Worm (Caenorhabditis elegans) whole organism, young adult: ENCODE results near the gene hsp-17.

ENCODE experiments used
- B0019.2 ChIP-seq: fragments of 200-800 bp; sonication (Bioruptor generic); conservative IDR thresholded peaks from 2 replicates; pipeline ENCODE4 v1.3.6; 2022; ENCODE audit warnings: missing genetic modification reagents, missing genetic modification characterization, missing compliant biosample characterization
- B0035.1 ChIP-seq: sonication (generic microtip); optimal IDR thresholded peaks from 2 replicates; lab custom pipeline; 2016; ENCODE audit warnings: missing genetic modification characterization, mild to moderate bottlenecking, missing compliant biosample characterization, missing genotype, missing genetic modification reagents
- B0336.3 ChIP-seq: fragments of 200-800 bp; sonication (Bioruptor generic); IDR thresholded peaks from 2 replicates; pipeline ENCODE4 v1.3.6; 2022; ENCODE audit warnings: missing genetic modification characterization, missing compliant biosample characterization
- C17E4.6 ChIP-seq: fragments of 200-800 bp; sonication (Bioruptor generic); IDR thresholded peaks from 2 replicates; pipeline ENCODE4 v1.3.6; 2022; ENCODE audit warnings: missing genetic modification reagents, missing genetic modification characterization, missing compliant biosample characterization
- F10E7.11 ChIP-seq: sonication (generic microtip); optimal IDR thresholded peaks from 2 replicates; lab custom pipeline; 2017; ENCODE audit warnings: mild to moderate bottlenecking, missing genetic modification characterization, moderate library complexity, missing compliant biosample characterization
- F22D6.2 ChIP-seq: sonication (generic microtip); optimal IDR thresholded peaks from 2 replicates; lab custom pipeline; 2016; ENCODE audit warnings: mild to moderate bottlenecking, missing genetic modification characterization, missing compliant biosample characterization
- F49E8.2 ChIP-seq: sonication (generic microtip); optimal IDR thresholded peaks from 3 replicates; lab custom pipeline; 2017; ENCODE audit warnings: missing genetic modification characterization, mild to moderate bottlenecking, missing compliant biosample characterization, antibody characterized with exemption, moderate library complexity; ENCODE audit not compliant: insufficient read depth
- F55B11.4 ChIP-seq: sonication (generic microtip); optimal IDR thresholded peaks from 2 replicates; lab custom pipeline; 2016; ENCODE audit warnings: missing compliant biosample characterization, missing genetic modification characterization, borderline replicate concordance; ENCODE audit not compliant: insufficient read depth
- F57A8.1 ChIP-seq: fragments of 200-800 bp; sonication (Bioruptor generic); optimal IDR thresholded peaks from 2 replicates; lab custom pipeline; 2018; ENCODE audit warnings: mild to moderate bottlenecking, missing genetic modification characterization, moderate library complexity, missing compliant biosample characterization
- Y53F4B.3 ChIP-seq: fragments of 200-800 bp; sonication (Bioruptor generic); IDR thresholded peaks from 2 replicates; pipeline ENCODE4 v1.3.6; 2022; ENCODE audit warnings: missing genetic modification reagents, missing genetic modification characterization, missing compliant biosample characterization
- Y53G8AR.9 ChIP-seq: fragments of 200-800 bp; sonication (Bioruptor generic); conservative IDR thresholded peaks from 2 replicates; pipeline ENCODE4 v1.3.6; 2022; ENCODE audit warnings: missing genetic modification reagents, missing genetic modification characterization, missing compliant biosample characterization
- Y95B8A.8 ChIP-seq: fragments of 200-800 bp; sonication (Bioruptor generic); IDR thresholded peaks from 2 replicates; pipeline ENCODE4 v1.3.6; 2022; ENCODE audit warnings: missing genetic modification reagents, missing genetic modification characterization, missing compliant biosample characterization
- attf-6 ChIP-seq: fragments of 200-800 bp; sonication (Bioruptor generic); IDR thresholded peaks from 2 replicates; pipeline ENCODE4 v1.3.6; 2022; ENCODE audit warnings: missing genetic modification reagents, missing genetic modification characterization, missing compliant biosample characterization
- bed-1 ChIP-seq: fragments of 200-800 bp; sonication (Bioruptor generic); IDR thresholded peaks from 2 replicates; pipeline ENCODE4 v1.3.6; 2022; ENCODE audit warnings: missing genetic modification reagents, missing genetic modification characterization, missing compliant biosample characterization
- ccch-3 ChIP-seq: fragments of 200-800 bp; sonication (Bioruptor generic); optimal IDR thresholded peaks from 2 replicates; lab custom pipeline; 2018; ENCODE audit warnings: mild to moderate bottlenecking, missing genetic modification characterization, missing compliant biosample characterization
- cebp-2 ChIP-seq: fragments of 200-800 bp; sonication (Bioruptor generic); IDR thresholded peaks from 2 replicates; pipeline ENCODE4 v1.3.6; 2022; ENCODE audit warnings: missing genetic modification characterization, missing compliant biosample characterization
- ceh-40 ChIP-seq: fragments of 200-800 bp; sonication (Bioruptor generic); IDR thresholded peaks from 2 replicates; pipeline ENCODE4 v1.3.6; 2022; ENCODE audit warnings: missing genetic modification characterization, missing compliant biosample characterization
- chd-7 ChIP-seq: sonication (generic microtip); optimal IDR thresholded peaks from 2 replicates; lab custom pipeline; 2016; ENCODE audit warnings: mild to moderate bottlenecking, missing genetic modification characterization, moderate library complexity, missing compliant biosample characterization
- die-1 ChIP-seq: sonication (generic microtip); optimal IDR thresholded peaks from 2 replicates; lab custom pipeline; 2016; ENCODE audit warnings: missing genotype, mild to moderate bottlenecking, missing genetic modification characterization, missing compliant biosample characterization
- dox-1 ChIP-seq: fragments of 200-800 bp; sonication (Bioruptor generic); IDR thresholded peaks from 2 replicates; pipeline ENCODE4 v1.3.6; 2022; ENCODE audit warnings: missing genetic modification reagents, missing genetic modification characterization, missing compliant biosample characterization
- dpff-1 ChIP-seq: sonication (generic microtip); optimal IDR thresholded peaks from 2 replicates; lab custom pipeline; 2017; ENCODE audit warnings: mild to moderate bottlenecking, missing genetic modification characterization, missing compliant biosample characterization
- him-1 ChIP-seq: sonication (generic microtip); optimal IDR thresholded peaks from 2 replicates; lab custom pipeline; 2016; ENCODE audit warnings: missing genotype, missing genetic modification reagents, missing genetic modification characterization, missing compliant biosample characterization
- hlh-12 ChIP-seq: sonication (generic microtip); optimal IDR thresholded peaks from 2 replicates; lab custom pipeline; 2016; ENCODE audit warnings: missing genetic modification characterization, missing compliant biosample characterization
- let-526 ChIP-seq: fragments of 200-800 bp; sonication (Bioruptor generic); IDR thresholded peaks from 2 replicates; pipeline ENCODE4 v1.3.6; 2022; ENCODE audit warnings: missing genetic modification reagents, missing genetic modification characterization, missing compliant biosample characterization
- lir-1 ChIP-seq: fragments of 200-800 bp; sonication (Bioruptor generic); conservative IDR thresholded peaks from 2 replicates; pipeline ENCODE4 v1.3.6; 2022; ENCODE audit warnings: missing genetic modification reagents, missing genetic modification characterization, missing compliant biosample characterization
- lsl-1 ChIP-seq: fragments of 200-800 bp; sonication (Bioruptor generic); optimal IDR thresholded peaks from 2 replicates; lab custom pipeline; 2018; ENCODE audit warnings: mild to moderate bottlenecking, missing genetic modification characterization, moderate library complexity, missing compliant biosample characterization
- madf-6 ChIP-seq: fragments of 200-800 bp; sonication (Bioruptor generic); IDR thresholded peaks from 2 replicates; pipeline ENCODE4 v1.3.6; 2022; ENCODE audit warnings: missing genetic modification reagents, missing genetic modification characterization, missing compliant biosample characterization
- madf-8 ChIP-seq: fragments of 200-800 bp; sonication (Bioruptor generic); conservative IDR thresholded peaks from 2 replicates; pipeline ENCODE4 v1.3.6; 2022; ENCODE audit warnings: missing genetic modification reagents, missing genetic modification characterization, missing compliant biosample characterization
- nhr-27 ChIP-seq: fragments of 200-800 bp; sonication (Bioruptor generic); optimal IDR thresholded peaks from 2 replicates; lab custom pipeline; 2018; ENCODE audit warnings: mild to moderate bottlenecking, missing genetic modification characterization, moderate library complexity, missing compliant biosample characterization
- pbrm-1 ChIP-seq: fragments of 200-800 bp; sonication (Bioruptor generic); IDR thresholded peaks from 2 replicates; pipeline ENCODE4 v1.3.6; 2022; ENCODE audit warnings: missing genetic modification reagents, missing genetic modification characterization, missing compliant biosample characterization
- rcor-1 ChIP-seq: fragments of 200-800 bp; sonication (Bioruptor generic); IDR thresholded peaks from 2 replicates; pipeline ENCODE4 v1.3.6; 2022; ENCODE audit warnings: missing genetic modification reagents, missing genetic modification characterization, missing compliant biosample characterization
- rec-8 ChIP-seq, 2 experiments: sonication (generic microtip); optimal IDR thresholded peaks; 2 replicates each; lab custom pipeline; 2016; ENCODE audit warnings: mild to moderate bottlenecking in 2 of 2, missing genetic modification characterization in 2 of 2, missing genetic modification reagents in 2 of 2, missing genotype in 2 of 2, missing biosample characterization in 1 of 2, missing compliant biosample characterization in 1 of 2, moderate library complexity in 1 of 2
- repo-1 ChIP-seq: sonication (generic microtip); optimal IDR thresholded peaks from 2 replicates; lab custom pipeline; 2017; ENCODE audit warnings: mild to moderate bottlenecking, missing genetic modification characterization, missing compliant biosample characterization
- sdz-38 ChIP-seq: sonication (generic microtip); optimal IDR thresholded peaks from 2 replicates; lab custom pipeline; 2016; ENCODE audit warnings: missing genotype, missing genetic modification characterization, missing compliant biosample characterization
- sea-2 ChIP-seq: fragments of 200-800 bp; sonication (Bioruptor generic); IDR thresholded peaks from 2 replicates; pipeline ENCODE4 v1.3.6; 2022; ENCODE audit warnings: missing genetic modification characterization, missing compliant biosample characterization
- snpc-3.4 ChIP-seq: sonication (generic microtip); optimal IDR thresholded peaks from 2 replicates; lab custom pipeline; 2017; ENCODE audit warnings: missing genetic modification characterization, mild to moderate bottlenecking, missing compliant biosample characterization, antibody characterized with exemption, moderate library complexity, missing genotype, missing genetic modification reagents
- tbx-9 ChIP-seq: sonication (generic microtip); optimal IDR thresholded peaks from 2 replicates; lab custom pipeline; 2016; ENCODE audit warnings: borderline replicate concordance, missing genetic modification characterization, inconsistent platforms, missing compliant biosample characterization
- zfh-2 ChIP-seq: fragments of 200-800 bp; sonication (Bioruptor generic); conservative IDR thresholded peaks from 2 replicates; pipeline ENCODE4 v1.3.6; 2022; ENCODE audit warnings: missing genetic modification reagents, missing genetic modification characterization, missing compliant biosample characterization
- ztf-26 ChIP-seq: sonication (generic microtip); optimal IDR thresholded peaks from 2 replicates; lab custom pipeline; 2017; ENCODE audit warnings: missing genetic modification characterization, missing compliant biosample characterization
- ztf-28 ChIP-seq: fragments of 200-800 bp; sonication (Bioruptor generic); IDR thresholded peaks from 2 replicates; pipeline ENCODE4 v1.3.6; 2022; ENCODE audit warnings: missing genetic modification reagents, missing genetic modification characterization, missing compliant biosample characterization

Gene hsp-17

DNA sequence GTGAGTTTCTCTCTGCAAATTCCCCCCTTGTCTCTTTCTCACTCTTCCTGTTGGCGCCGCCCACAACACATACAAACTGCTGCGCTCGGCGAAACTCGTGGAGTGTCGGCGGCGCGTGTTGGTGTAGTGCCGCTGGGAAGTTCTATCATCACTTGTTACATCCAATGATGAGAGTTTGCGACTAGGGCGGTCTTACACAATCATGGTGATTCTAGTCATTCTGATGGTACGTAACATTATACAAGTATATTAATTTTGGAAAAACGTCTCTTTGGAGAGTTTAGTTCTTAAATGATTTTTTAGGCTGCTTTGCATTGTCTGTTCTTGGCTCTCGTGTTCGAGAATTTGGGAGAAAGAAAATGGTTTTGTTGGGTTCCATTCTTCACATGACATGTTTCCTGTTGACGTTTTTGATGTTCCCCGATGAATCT is 36.8 kb downstream of the hsp-17 start (continued):
- peak; percentile 15 for TF ChIP-seq B0035.1 (tag; lab: Kevin White, UChicago)
- no peak for TF ChIP-seq bed-1 (GFP tag; lab: Robert Waterston, UW)
- TF ChIP-seq cebp-2 (GFP tag; lab: Robert Waterston, UW) = 0 out of 2 replicates have a peak, but pooled peaks have one; percentile 32
- no peak for TF ChIP-seq Y95B8A.8 (GFP tag; lab: Robert Waterston, UW)
- TF ChIP-seq sdz-38 (tag; lab: Kevin White, UChicago) = peak; percentile 54
- no peak for TF ChIP-seq ztf-26
- TF ChIP-seq dox-1 = peak; percentile 96
- peak; percentile 99 for TF ChIP-seq snpc-3.4 (tag; lab: Kevin White, UChicago)
- 0 out of 2 replicates have a peak, but pooled peaks have one; percentile 12 for TF ChIP-seq let-526 (GFP tag; lab: Robert Waterston, UW)
- no peak for TF ChIP-seq hlh-12 (tag; lab: Kevin White, UChicago)
- peak; percentile 96 for TF ChIP-seq F49E8.2 (tag; lab: Kevin White, UChicago)
- no peak for TF ChIP-seq zfh-2 (GFP tag; lab: Robert Waterston, UW)
- TF ChIP-seq B0336.3 (GFP tag; lab: Robert Waterston, UW) = peak; percentile 96
- TF ChIP-seq sea-2 = no peak
- peak; percentile 85 for TF ChIP-seq repo-1 (tag; lab: Kevin White, UChicago)
- 0 out of 2 replicates have a peak, but pooled peaks have one; percentile 56 for TF ChIP-seq ztf-28 (GFP tag; lab: Robert Waterston, UW)
- peak; percentile 27 for TF ChIP-seq F22D6.2 (tag; lab: Kevin White, UChicago)
- peak in 1 of 2 experiments; percentile 78 for TF ChIP-seq rec-8 (tag; optimal IDR thresholded peaks at IDR 0.05; lab: Kevin White, UChicago)
- peak; percentile 99 for TF ChIP-seq him-1 (tag; lab: Kevin White, UChicago)
- TF ChIP-seq madf-6 (GFP tag; lab: Robert Waterston, UW) = peak; percentile 93
- TF ChIP-seq tbx-9 (tag; lab: Kevin White, UChicago) = no peak
- peak; percentile 55 for TF ChIP-seq die-1 (tag; lab: Kevin White, UChicago)
- TF ChIP-seq ceh-40 (GFP tag; lab: Robert Waterston, UW) = no peak
- peak; percentile 95 for TF ChIP-seq rcor-1 (GFP tag; lab: Robert Waterston, UW)
- TF ChIP-seq chd-7 (tag; lab: Kevin White, UChicago) = peak; percentile 78
- TF ChIP-seq ccch-3 (GFP tag; lab: Kevin White, UChicago) = no peak
- TF ChIP-seq lsl-1 = peak; percentile 81
- TF ChIP-seq F10E7.11 = peak; percentile 55
- TF ChIP-seq lir-1 (GFP tag; lab: Robert Waterston, UW) = 0 out of 2 replicates have a peak, but pooled peaks have one; percentile 10
- TF ChIP-seq pbrm-1 (GFP tag; lab: Robert Waterston, UW) = peak; percentile 99
- TF ChIP-seq B0019.2 (GFP tag; lab: Robert Waterston, UW) = 0 out of 2 replicates have a peak, but pooled peaks have one; percentile 49

DNA sequence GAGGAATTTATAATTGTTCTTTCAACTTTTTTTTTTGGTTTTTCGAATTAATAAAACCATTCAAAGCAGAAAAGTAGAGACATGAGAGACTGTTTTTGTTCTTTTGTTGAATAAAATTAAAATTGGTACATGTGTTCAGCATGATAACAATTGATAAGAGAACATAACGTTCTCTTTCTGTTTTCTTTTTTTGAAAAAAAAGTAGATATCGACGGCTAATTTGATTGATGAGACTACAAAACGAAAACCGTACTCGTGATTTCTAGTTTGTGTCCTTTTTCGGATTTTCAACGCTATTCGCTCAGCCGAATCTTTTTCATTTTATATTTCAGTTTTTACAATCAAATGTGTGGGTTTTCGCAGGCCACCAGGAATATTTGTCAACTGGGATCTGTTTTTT is 40.3 kb downstream of the hsp-17 start, which contains the start of gene C08D8.1:
Gene C08D8.1 (plus strand): TSS at position 324 of the 400 bp plus-strand sequence.
- TF ChIP-seq Y53F4B.3 (GFP tag; lab: Robert Waterston, UW) (no peak), F57A8.1 (GFP tag; lab: Kevin White, UChicago) (no peak), hlh-12 (tag; lab: Kevin White, UChicago) (no peak), rec-8 (tag; optimal IDR thresholded peaks at IDR 0.05; lab: Kevin White, UChicago) (no peak), dpff-1 (tag; lab: Kevin White, UChicago) (no peak), F55B11.4 (tag; lab: Kevin White, UChicago) (no peak), C17E4.6 (GFP tag; lab: Robert Waterston, UW) (no peak), attf-6 (no peak), madf-8 (GFP tag; lab: Robert Waterston, UW) (no peak), F22D6.2 (tag; lab: Kevin White, UChicago) (no peak), nhr-27 (tag; lab: Kevin White, UChicago) (no peak), Y53G8AR.9 (GFP tag; lab: Robert Waterston, UW) (no peak), dox-1 (no peak)
- TF ChIP-seq, all 124 proteins: peak for 0
